Worm (Caenorhabditis elegans) whole organism, L3 larva: ENCODE measurements around the gene F55G11.8.
A peak's percentile ranks its signal among the peaks of the same experiment; 100 is the strongest.

Experiments
- R02D3.7 ChIP-seq: fragments of 150-350 bp; optimal IDR thresholded peaks from 2 replicates; lab custom pipeline; 2014; ENCODE audit warnings: missing biosample characterization, missing genetic modification characterization
- aly-2 ChIP-seq: fragments of 150-350 bp; optimal IDR thresholded peaks from 2 replicates; lab custom pipeline; 2014; ENCODE audit warnings: missing biosample characterization, missing genetic modification characterization
- ceh-16 ChIP-seq: sonication (generic microtip); optimal IDR thresholded peaks from 2 replicates; lab custom pipeline; 2017; ENCODE audit warnings: missing biosample characterization, missing genetic modification characterization
- ceh-28 ChIP-seq: fragments of 150-350 bp; optimal IDR thresholded peaks from 2 replicates; lab custom pipeline; 2014; ENCODE audit warnings: missing biosample characterization, missing genetic modification reagents, missing genetic modification characterization
- ceh-82 ChIP-seq: fragments of 150-350 bp; optimal IDR thresholded peaks from 2 replicates; lab custom pipeline; 2014; ENCODE audit warnings: missing biosample characterization, missing genetic modification characterization
- ceh-9 ChIP-seq: sonication (generic microtip); optimal IDR thresholded peaks from 2 replicates; lab custom pipeline; 2018; ENCODE audit warnings: missing biosample characterization, missing genetic modification characterization
- daf-12 ChIP-seq: fragments of 150-350 bp; optimal IDR thresholded peaks from 2 replicates; lab custom pipeline; 2014; ENCODE audit warnings: missing biosample characterization, missing genetic modification reagents, missing genetic modification characterization
- egl-27 ChIP-seq: sonication (generic microtip); optimal IDR thresholded peaks from 4 replicates; lab custom pipeline; 2017; ENCODE audit warnings: missing biosample characterization, missing genetic modification reagents, missing genetic modification characterization
- egl-5 ChIP-seq: fragments of 150-350 bp; optimal IDR thresholded peaks from 2 replicates; lab custom pipeline; 2017; ENCODE audit warnings: missing biosample characterization, missing genetic modification reagents, missing genetic modification characterization, inconsistent platforms
- elt-2 ChIP-seq: sonication (generic microtip); optimal IDR thresholded peaks from 2 replicates; lab custom pipeline; 2016; ENCODE audit warnings: missing genetic modification reagents, mild to moderate bottlenecking, missing genetic modification characterization, missing compliant biosample characterization
- elt-3 ChIP-seq, 3 experiments: fragments of 150-350 bp in 1 of 3; sonication (generic microtip) in 2 of 3; optimal IDR thresholded peaks; 2 replicates in 2 of 3; 4 replicates in 1 of 3; lab custom pipeline; 2014 to 2017; ENCODE audit warnings: missing biosample characterization in 3 of 3, missing genetic modification characterization in 3 of 3
- eor-1 ChIP-seq, 2 experiments: fragments of 150-350 bp; optimal IDR thresholded peaks; 2 replicates each; lab custom pipeline; 2014 to 2018; ENCODE audit warnings: missing biosample characterization in 2 of 2, missing genetic modification characterization in 2 of 2
- fkh-10 ChIP-seq: sonication (generic microtip); optimal IDR thresholded peaks from 2 replicates; lab custom pipeline; 2017; ENCODE audit warnings: missing biosample characterization, missing genetic modification reagents, missing genetic modification characterization
- fkh-2 ChIP-seq: fragments of 150-350 bp; optimal IDR thresholded peaks from 2 replicates; lab custom pipeline; 2014; ENCODE audit warnings: missing biosample characterization, missing genetic modification reagents, missing genetic modification characterization
- fos-1 ChIP-seq: fragments of 150-350 bp; optimal IDR thresholded peaks from 2 replicates; lab custom pipeline; 2014; ENCODE audit warnings: missing biosample characterization, missing genetic modification characterization
- hmg-11 ChIP-seq: sonication (generic microtip); optimal IDR thresholded peaks from 2 replicates; lab custom pipeline; 2016; ENCODE audit warnings: missing genetic modification characterization, missing compliant biosample characterization
- jun-1 ChIP-seq: fragments of 150-350 bp; optimal IDR thresholded peaks from 2 replicates; lab custom pipeline; 2014; ENCODE audit warnings: missing biosample characterization, missing genetic modification reagents, missing genetic modification characterization
- mdl-1 ChIP-seq: fragments of 150-350 bp; optimal IDR thresholded peaks from 2 replicates; lab custom pipeline; 2014; ENCODE audit warnings: missing biosample characterization, missing genetic modification characterization
- mml-1 ChIP-seq: fragments of 150-350 bp; sonication (generic microtip); optimal IDR thresholded peaks from 3 replicates; lab custom pipeline; 2014; ENCODE audit warnings: missing biosample characterization, missing genetic modification characterization
- nfya-1 ChIP-seq: sonication (generic microtip); optimal IDR thresholded peaks from 2 replicates; lab custom pipeline; 2017; ENCODE audit warnings: missing genetic modification characterization, mild to moderate bottlenecking, missing compliant biosample characterization, antibody characterized with exemption, moderate library complexity; ENCODE audit not compliant: insufficient read depth
- nhr-11 ChIP-seq: fragments of 150-350 bp; optimal IDR thresholded peaks from 2 replicates; lab custom pipeline; 2014; ENCODE audit warnings: missing biosample characterization, missing genetic modification characterization
- nhr-12 ChIP-seq: fragments of 150-350 bp; optimal IDR thresholded peaks from 2 replicates; lab custom pipeline; 2014; ENCODE audit warnings: missing biosample characterization, missing genetic modification characterization
- nhr-23 ChIP-seq: fragments of 150-350 bp; optimal IDR thresholded peaks from 2 replicates; lab custom pipeline; 2014; ENCODE audit warnings: missing biosample characterization, missing genetic modification reagents, missing genetic modification characterization
- nhr-237 ChIP-seq: fragments of 150-350 bp; optimal IDR thresholded peaks from 2 replicates; lab custom pipeline; 2014; ENCODE audit warnings: missing biosample characterization, missing genetic modification characterization
- nhr-25 ChIP-seq: sonication (generic microtip); optimal IDR thresholded peaks from 2 replicates; lab custom pipeline; 2017; ENCODE audit warnings: missing biosample characterization, missing genetic modification characterization
- nhr-28 ChIP-seq: fragments of 150-350 bp; optimal IDR thresholded peaks from 2 replicates; lab custom pipeline; 2014; ENCODE audit warnings: missing biosample characterization, missing genetic modification characterization
- nhr-43 ChIP-seq: sonication (generic microtip); optimal IDR thresholded peaks from 2 replicates; lab custom pipeline; 2016; ENCODE audit warnings: mild to moderate bottlenecking, missing genetic modification characterization, missing compliant biosample characterization; ENCODE audit not compliant: poor library complexity, severe bottlenecking
- nhr-67 ChIP-seq: fragments of 150-350 bp; optimal IDR thresholded peaks from 2 replicates; lab custom pipeline; 2014; ENCODE audit warnings: missing biosample characterization, missing genetic modification characterization
- nhr-76 ChIP-seq: fragments of 150-350 bp; sonication (generic microtip); optimal IDR thresholded peaks from 5 replicates; lab custom pipeline; 2014; ENCODE audit warnings: missing biosample characterization, missing genetic modification characterization
- nhr-77 ChIP-seq: fragments of 150-350 bp; optimal IDR thresholded peaks from 2 replicates; lab custom pipeline; 2014; ENCODE audit warnings: missing biosample characterization, missing genetic modification characterization
- pha-4 ChIP-seq: fragments of 150-350 bp; optimal IDR thresholded peaks from 2 replicates; lab custom pipeline; 2014; ENCODE audit warnings: missing biosample characterization, missing genetic modification reagents, missing genetic modification characterization
- pqm-1 ChIP-seq: fragments of 150-350 bp; optimal IDR thresholded peaks from 2 replicates; lab custom pipeline; 2017; ENCODE audit warnings: missing biosample characterization, missing genetic modification characterization, inconsistent platforms
- sea-2 ChIP-seq: fragments of 150-350 bp; sonication (generic microtip); optimal IDR thresholded peaks from 4 replicates; lab custom pipeline; 2014; ENCODE audit warnings: missing biosample characterization, missing genetic modification reagents, missing genetic modification characterization
- snpc-4 ChIP-seq: fragments of 150-350 bp; optimal IDR thresholded peaks from 2 replicates; lab custom pipeline; 2014; ENCODE audit warnings: missing biosample characterization, missing genetic modification characterization
- unc-39 ChIP-seq: sonication (generic microtip); optimal IDR thresholded peaks from 4 replicates; lab custom pipeline; 2017; ENCODE audit warnings: missing biosample characterization, missing genetic modification characterization
- unc-62 ChIP-seq: fragments of 150-350 bp; sonication (generic microtip); optimal IDR thresholded peaks from 4 replicates; lab custom pipeline; 2014; ENCODE audit warnings: missing biosample characterization, missing genetic modification reagents, missing genetic modification characterization
- zag-1 ChIP-seq: fragments of 150-350 bp; optimal IDR thresholded peaks from 2 replicates; lab custom pipeline; 2014; ENCODE audit warnings: missing biosample characterization, missing genetic modification characterization
- ztf-4 ChIP-seq: fragments of 150-350 bp; optimal IDR thresholded peaks from 2 replicates; lab custom pipeline; 2014; ENCODE audit warnings: missing biosample characterization, missing genetic modification characterization

The F55G11.8 gene

ce11 chrIV:12964648-12965047 is 2.0 kb downstream of the F55G11.8 start:
- TF ChIP-seq mdl-1 (tag; lab: Kevin White, UChicago) (no peak), fkh-2 (no peak), daf-12 (no peak), elt-2 (tag; lab: Kevin White, UChicago) (peak; percentile 64), zag-1 (tag; lab: Kevin White, UChicago) (no peak), nhr-43 (tag; lab: Kevin White, UChicago) (no peak), nhr-77 (tag; lab: Kevin White, UChicago) (no peak), ztf-4 (tag; lab: Kevin White, UChicago) (no peak), pha-4 (tag; lab: Kevin White, UChicago) (no peak), pqm-1 (tag; lab: Kevin White, UChicago) (peak; percentile 76), nhr-28 (tag; lab: Kevin White, UChicago) (no peak), nfya-1 (no peak), nhr-12 (no peak), hmg-11 (tag; lab: Kevin White, UChicago) (no peak), eor-1 (tag; optimal IDR thresholded peaks at IDR 0.05; lab: Kevin White, UChicago) (no peak), nhr-76 (tag; lab: Kevin White, UChicago) (no peak), unc-62 (GFP tag; lab: Kevin White, UChicago) (no peak)

- TF ChIP-seq ceh-82 (no peak), aly-2 (tag; lab: Kevin White, UChicago) (no peak), egl-5 (tag; lab: Kevin White, UChicago) (no peak), sea-2 (GFP tag; lab: Kevin White, UChicago) (no peak), snpc-4 (tag; lab: Kevin White, UChicago) (no peak), nhr-237 (tag; lab: Kevin White, UChicago) (no peak), ceh-9 (tag; lab: Kevin White, UChicago) (no peak), egl-27 (tag; lab: Kevin White, UChicago) (no peak), daf-12 (no peak), nhr-76 (tag; lab: Kevin White, UChicago) (no peak), jun-1 (tag; lab: Kevin White, UChicago) (no peak), ztf-4 (tag; lab: Kevin White, UChicago) (no peak), mml-1 (tag; lab: Kevin White, UChicago) (no peak), R02D3.7 (no peak), ceh-28 (tag; lab: Kevin White, UChicago) (no peak), unc-62 (GFP tag; lab: Kevin White, UChicago) (no peak), nhr-67 (tag; lab: Kevin White, UChicago) (no peak), elt-3 (tag; optimal IDR thresholded peaks at IDR 0.05; lab: Kevin White, UChicago) (no peak), unc-39 (tag; lab: Kevin White, UChicago) (no peak), fkh-10 (GFP tag; lab: Kevin White, UChicago) (no peak)
These were observed 2.5 kb downstream of the F55G11.8 start, which contains the start of gene dod-22 for ce11 chrIV:12965074-12965473. dod-22 (plus strand) TSS chrIV:12965374.

- TF ChIP-seq nhr-12 (no peak), zag-1 (tag; lab: Kevin White, UChicago) (no peak), ceh-28 (tag; lab: Kevin White, UChicago) (no peak), unc-39 (tag; lab: Kevin White, UChicago) (no peak), ceh-16 (tag; lab: Kevin White, UChicago) (no peak), nhr-25 (tag; lab: Kevin White, UChicago) (no peak), fos-1 (tag; lab: Kevin White, UChicago) (no peak), nhr-11 (tag; lab: Kevin White, UChicago) (no peak), nhr-23 (no peak)
These were observed 4.7 kb downstream of the F55G11.8 start for ce11 chrIV:12967303-12967702.

ce11 chrIV:12969141-12969540 is 6.5 kb downstream of the F55G11.8 start, which contains the start of gene F55G11.2:
F55G11.2 (minus strand) TSS chrIV:12969289.
- TF ChIP-seq elt-2 (tag; lab: Kevin White, UChicago): peak; percentile 76
- no peak for TF ChIP-seq egl-5 (tag; lab: Kevin White, UChicago)
- TF ChIP-seq hmg-11 (tag; lab: Kevin White, UChicago): no peak
- no peak for TF ChIP-seq nhr-67 (tag; lab: Kevin White, UChicago)
